Fruit fly (Drosophila melanogaster): ENCODE results near the gene CG13284.

CG13284 gene

dm6 chr2L:16859566-16859965 lies 11.1 kb upstream of the CG13284 start (continued):
- no peak for TF ChIP-seq hth (optimal IDR thresholded peaks at IDR 0.05)
- peak; percentile 20 for TF ChIP-seq trem (tag; optimal IDR thresholded peaks at IDR 0.05)
- TF ChIP-seq CG13894 (tag; optimal IDR thresholded peaks at IDR 0.05) = no peak
- TF ChIP-seq CG12155 (GFP tag; optimal IDR thresholded peaks at IDR 0.05) = no peak
- no peak for TF ChIP-seq Oaz (GFP tag; IDR thresholded peaks at IDR 0.05)
- no peak for TF ChIP-seq CG15514 (GFP tag; optimal IDR thresholded peaks at IDR 0.05)
- TF ChIP-seq jigr1 (GFP tag; IDR thresholded peaks at IDR 0.05) = no peak
- peak; percentile 17 for TF ChIP-seq gcm (GFP tag; optimal IDR thresholded peaks at IDR 0.05)
- no peak for TF ChIP-seq CG34224 (GFP tag; IDR thresholded peaks at IDR 0.05; ENCODE audit: partially characterized antibody)
- no peak for TF ChIP-seq gt (GFP tag; IDR thresholded peaks at IDR 0.05)
- no peak for TF ChIP-seq Doc3 (GFP tag; IDR thresholded peaks at IDR 0.05; ENCODE audit: partially characterized antibody)
- TF ChIP-seq CG33213 (GFP tag; optimal IDR thresholded peaks at IDR 0.05) = no peak
- TF ChIP-seq CG1647 (GFP tag; optimal IDR thresholded peaks at IDR 0.05) = no peak
- no peak for TF ChIP-seq CG3726 (GFP tag; IDR thresholded peaks at IDR 0.05)
- no peak for TF ChIP-seq otp (GFP tag; IDR thresholded peaks at IDR 0.05)
- TF ChIP-seq tap (tag; optimal IDR thresholded peaks at IDR 0.05) = peak; percentile 25
- no peak for TF ChIP-seq her (GFP tag; optimal IDR thresholded peaks at IDR 0.05)
- TF ChIP-seq ftz-f1 (GFP tag; optimal IDR thresholded peaks at IDR 0.05) = no peak
- no peak for TF ChIP-seq CG16813 (GFP tag; IDR thresholded peaks at IDR 0.05; ENCODE audit: partially characterized antibody)
- peak; percentile 29 for TF ChIP-seq phol (tag; optimal IDR thresholded peaks at IDR 0.05)
- TF ChIP-seq sqz (GFP tag; optimal IDR thresholded peaks at IDR 0.05) = no peak
- no peak for TF ChIP-seq run (tag; optimal IDR thresholded peaks at IDR 0.05)
- no peak for TF ChIP-seq HmgD (GFP tag; optimal IDR thresholded peaks at IDR 0.05)
- no peak for TF ChIP-seq CG4424 (GFP tag; optimal IDR thresholded peaks at IDR 0.05)
- no peak for TF ChIP-seq CG6654 (GFP tag; optimal IDR thresholded peaks at IDR 0.05)
- TF ChIP-seq Ssrp (tag; optimal IDR thresholded peaks at IDR 0.05) = peak; percentile 18
- no peak for TF ChIP-seq Gug (GFP tag; IDR thresholded peaks at IDR 0.05)
- TF ChIP-seq CG10366 (GFP tag; IDR thresholded peaks at IDR 0.05) = no peak
- no peak for TF ChIP-seq CG5180 (GFP tag; optimal IDR thresholded peaks at IDR 0.05)
- no peak for TF ChIP-seq BEAF-32 (GFP tag; optimal IDR thresholded peaks at IDR 0.05)
- TF ChIP-seq fd96Cb (tag; optimal IDR thresholded peaks at IDR 0.05) = no peak
- TF ChIP-seq B-H2 (GFP tag; optimal IDR thresholded peaks at IDR 0.05) = no peak
- TF ChIP-seq chn (GFP tag; optimal IDR thresholded peaks at IDR 0.05) = no peak
- no peak for TF ChIP-seq shn (GFP tag; optimal IDR thresholded peaks at IDR 0.05)
- no peak for TF ChIP-seq toy (GFP tag; IDR thresholded peaks at IDR 0.05)
- no peak for TF ChIP-seq CG18764 (GFP tag; optimal IDR thresholded peaks at IDR 0.05)
- no peak for TF ChIP-seq CG17361 (GFP tag; IDR thresholded peaks at IDR 0.05)
- TF ChIP-seq CG34376 (GFP tag; optimal IDR thresholded peaks at IDR 0.05) = no peak
- TF ChIP-seq knrl (GFP tag; IDR thresholded peaks at IDR 0.05; ENCODE audit: partially characterized antibody) = no peak
- TF ChIP-seq az2 (GFP tag; optimal IDR thresholded peaks at IDR 0.05) = no peak
- TF ChIP-seq CTCF (GFP tag; optimal IDR thresholded peaks at IDR 0.05) = peak; percentile 20
- TF ChIP-seq aop (GFP tag; IDR thresholded peaks at IDR 0.05) = no peak
- TF ChIP-seq slou (GFP tag; optimal IDR thresholded peaks at IDR 0.05) = no peak
- no peak for TF ChIP-seq CG4730 (GFP tag; IDR thresholded peaks at IDR 0.05)
- TF ChIP-seq dimm (GFP tag; IDR thresholded peaks at IDR 0.05) = no peak
- TF ChIP-seq CG15479 (GFP tag; optimal IDR thresholded peaks at IDR 0.05) = no peak
- TF ChIP-seq kah (GFP tag; optimal IDR thresholded peaks at IDR 0.05) = no peak
